Worm (Caenorhabditis elegans) whole organism, young adult: ENCODE data around the gene T28A11.2.

ENCODE experiments used
- egl-44 ChIP-seq: fragments of 200-800 bp; sonication (Bioruptor generic); IDR thresholded peaks from 2 replicates; pipeline ENCODE4 v1.3.6; 2022; ENCODE audit warnings: missing genetic modification reagents, missing genetic modification characterization, missing compliant biosample characterization
- somi-1 ChIP-seq: fragments of 200-800 bp; sonication (Bioruptor generic); optimal IDR thresholded peaks from 2 replicates; lab custom pipeline; 2018; ENCODE audit warnings: mild to moderate bottlenecking, missing genetic modification characterization, missing compliant biosample characterization
- zfh-2 ChIP-seq: fragments of 200-800 bp; sonication (Bioruptor generic); conservative IDR thresholded peaks from 2 replicates; pipeline ENCODE4 v1.3.6; 2022; ENCODE audit warnings: missing genetic modification reagents, missing genetic modification characterization, missing compliant biosample characterization

DNA sequence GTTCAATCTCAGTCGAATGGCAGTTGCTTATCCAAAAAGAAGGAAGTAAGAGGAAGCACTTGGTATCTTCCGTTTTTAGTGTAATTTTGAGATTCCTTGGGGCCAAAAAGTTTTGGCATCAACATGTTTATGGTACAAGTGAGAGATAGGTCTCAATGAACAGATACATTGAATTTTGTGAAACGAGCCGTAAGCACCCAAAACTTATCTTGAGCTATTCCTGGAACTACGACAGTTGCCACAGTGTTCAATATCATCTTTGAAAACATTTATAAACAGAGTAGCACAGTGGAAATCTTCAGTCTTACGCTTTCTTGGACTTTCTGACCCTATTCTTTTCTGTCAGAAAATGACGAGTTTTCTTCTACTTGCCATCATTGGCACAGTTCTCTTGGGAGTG, 5.1 kb upstream of the T28A11.2 start, which contains the start of gene T28A11.3:
- TF ChIP-seq somi-1 = no peak
- TF ChIP-seq egl-44 (GFP tag; lab: Robert Waterston, UW) = no peak
- no peak for TF ChIP-seq zfh-2 (GFP tag; lab: Robert Waterston, UW)
